Fruit fly (Drosophila melanogaster): ENCODE data around the gene eIF4E1.

Gene eIF4E1

dm6 chr3L:9410030-9410589, 7.8 kb upstream of the eIF4E1 start:
- no peak for TF ChIP-seq CG17801 (GFP tag; optimal IDR thresholded peaks at IDR 0.05; ENCODE audit: partially characterized antibody)

- no peak for TF ChIP-seq CG17801 (GFP tag; optimal IDR thresholded peaks at IDR 0.05; ENCODE audit: partially characterized antibody)
Measured at dm6 chr3L:9404497-9404896, 2.2 kb upstream of the eIF4E1 start, which contains the start of gene Cpr67B. TSS of gene Cpr67B (plus strand) at chr3L:9404797.

DNA sequence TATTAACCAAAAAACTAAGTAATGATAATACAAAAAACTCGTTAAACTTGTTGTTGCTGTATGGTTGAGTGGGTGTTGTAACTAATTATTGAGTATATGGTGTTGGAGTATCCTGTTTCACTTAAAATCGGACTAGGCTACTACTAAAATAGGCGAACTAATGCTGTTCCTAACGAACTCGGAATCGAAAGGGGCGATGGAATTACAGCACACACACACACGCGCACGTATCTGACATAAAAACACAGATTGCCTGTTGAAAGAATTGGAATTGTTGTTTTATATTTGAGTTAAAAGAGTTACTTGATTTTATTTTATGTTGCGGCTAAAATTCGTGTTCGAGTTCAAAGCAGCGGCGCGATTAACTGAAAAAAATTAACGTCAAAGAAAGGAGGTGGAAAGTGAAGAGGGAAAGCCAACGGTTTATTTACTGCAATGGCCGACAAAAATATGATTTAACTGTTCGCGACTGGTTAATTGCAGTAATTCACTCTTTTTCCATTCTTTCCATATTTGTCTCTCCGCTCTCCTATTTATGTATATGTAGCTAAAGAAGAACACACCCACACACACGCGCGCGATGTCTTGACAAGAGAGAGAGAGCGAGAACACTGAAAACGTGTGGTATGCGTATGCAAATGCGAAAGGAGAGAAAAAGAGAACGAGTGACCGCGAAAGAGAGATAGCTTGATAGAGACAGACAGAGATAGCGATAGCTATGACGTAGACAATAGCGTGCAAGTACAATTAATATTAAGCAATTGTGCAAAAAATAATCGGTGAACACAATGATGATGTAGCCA, 705 bp downstream of the eIF4E1 start:
- no peak for TF ChIP-seq CG17801 (GFP tag; optimal IDR thresholded peaks at IDR 0.05; ENCODE audit: partially characterized antibody)

- TF ChIP-seq CG17801 (GFP tag; optimal IDR thresholded peaks at IDR 0.05; ENCODE audit: partially characterized antibody), result no peak
Measured at dm6 chr3L:9400697-9401353, 1.4 kb downstream of the eIF4E1 start.

- TF ChIP-seq CG17801 (GFP tag; optimal IDR thresholded peaks at IDR 0.05; ENCODE audit: partially characterized antibody), result no peak
Measured at dm6 chr3L:9399855-9400254, 2.4 kb downstream of the eIF4E1 start.

DNA sequence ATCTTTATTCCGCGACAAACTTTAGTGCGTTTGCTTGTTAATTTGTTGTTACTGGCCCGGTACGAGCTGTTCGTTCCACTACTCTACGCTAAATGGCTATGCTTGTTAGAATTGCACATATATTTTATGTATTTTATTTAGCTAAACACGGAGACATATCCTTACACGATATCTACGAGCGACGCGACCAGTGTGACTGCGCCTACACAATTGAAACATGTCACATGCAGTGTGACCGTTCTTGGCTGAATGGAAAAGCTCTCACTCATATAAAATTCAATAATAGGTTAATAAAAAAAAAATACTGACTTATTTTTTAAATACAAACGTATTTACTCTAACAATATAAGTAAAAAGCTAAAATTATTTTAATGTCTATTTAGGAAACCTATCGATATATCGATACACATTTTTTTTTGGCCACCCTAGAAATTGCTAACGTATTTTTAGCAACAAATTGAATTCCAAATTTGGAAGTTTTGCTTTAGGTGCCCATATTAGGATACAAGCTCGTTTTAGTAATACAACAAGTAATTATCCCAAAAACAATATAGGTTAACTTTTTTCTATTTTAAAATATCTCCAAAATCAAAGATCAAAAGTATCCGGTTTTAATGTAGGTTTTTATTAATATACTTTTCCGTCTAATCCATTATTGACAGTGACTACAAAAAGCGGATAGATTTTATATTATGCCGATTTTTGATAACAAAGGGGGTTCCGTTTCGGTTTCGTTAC, 3.1 kb downstream of the eIF4E1 start, which contains the start of gene CG4080:
Gene CG4080 (minus strand): TSS at position 215 of the 738 bp plus-strand sequence.
- peak; percentile 68 for TF ChIP-seq CG17801 (GFP tag; optimal IDR thresholded peaks at IDR 0.05; ENCODE audit: partially characterized antibody)

dm6 chr3L:9398435-9398981, 3.8 kb downstream of the eIF4E1 start:
- TF ChIP-seq CG17801 (GFP tag; optimal IDR thresholded peaks at IDR 0.05; ENCODE audit: partially characterized antibody), result no peak

- no peak for TF ChIP-seq CG17801 (GFP tag; optimal IDR thresholded peaks at IDR 0.05; ENCODE audit: partially characterized antibody)
Measured at dm6 chr3L:9398028-9398427, 4.2 kb downstream of the eIF4E1 start.

DNA sequence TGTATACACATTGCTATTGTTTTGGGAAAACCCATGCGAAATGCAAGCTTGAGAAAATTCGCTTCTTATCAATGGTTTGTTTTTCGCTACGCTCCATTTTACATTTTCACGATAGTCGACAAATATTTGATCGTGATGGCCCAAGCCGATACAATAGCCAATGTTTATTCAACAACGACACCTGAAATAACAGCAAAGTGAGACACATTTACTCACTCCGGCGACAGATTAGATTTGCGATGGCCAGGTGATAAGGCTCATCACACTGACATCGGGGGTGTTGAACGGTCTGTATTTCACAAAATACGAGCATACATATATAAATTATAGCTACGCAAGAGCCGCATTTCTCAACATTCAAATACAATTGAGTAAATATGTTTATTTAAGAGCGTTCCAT, 5.1 kb downstream of the eIF4E1 start:
- TF ChIP-seq CG17801 (GFP tag; optimal IDR thresholded peaks at IDR 0.05; ENCODE audit: partially characterized antibody), result peak; percentile 58

- TF ChIP-seq CG17801 (GFP tag; optimal IDR thresholded peaks at IDR 0.05; ENCODE audit: partially characterized antibody), result no peak
Measured at dm6 chr3L:9396704-9397103, 5.6 kb downstream of the eIF4E1 start.

DNA sequence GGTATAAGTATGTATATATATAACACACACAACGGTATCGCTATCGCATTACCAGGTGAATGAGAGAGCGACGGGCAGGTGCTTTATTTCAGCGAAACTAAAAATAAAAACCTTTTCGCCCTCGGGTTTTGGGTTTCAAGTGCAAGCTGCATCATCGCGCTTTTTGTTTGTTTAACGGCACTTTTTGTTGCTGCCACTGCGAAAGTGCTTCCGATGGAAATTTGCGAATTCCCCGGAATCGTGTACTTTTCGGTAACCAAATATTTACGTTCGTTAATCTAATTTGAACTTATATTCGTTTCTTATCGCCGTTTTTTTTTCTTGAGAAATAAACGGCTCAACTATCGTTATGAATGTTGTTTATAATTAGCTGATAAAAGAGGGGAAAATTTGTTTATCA, 6.2 kb downstream of the eIF4E1 start:
- TF ChIP-seq CG17801 (GFP tag; optimal IDR thresholded peaks at IDR 0.05; ENCODE audit: partially characterized antibody), result peak; percentile 11

DNA sequence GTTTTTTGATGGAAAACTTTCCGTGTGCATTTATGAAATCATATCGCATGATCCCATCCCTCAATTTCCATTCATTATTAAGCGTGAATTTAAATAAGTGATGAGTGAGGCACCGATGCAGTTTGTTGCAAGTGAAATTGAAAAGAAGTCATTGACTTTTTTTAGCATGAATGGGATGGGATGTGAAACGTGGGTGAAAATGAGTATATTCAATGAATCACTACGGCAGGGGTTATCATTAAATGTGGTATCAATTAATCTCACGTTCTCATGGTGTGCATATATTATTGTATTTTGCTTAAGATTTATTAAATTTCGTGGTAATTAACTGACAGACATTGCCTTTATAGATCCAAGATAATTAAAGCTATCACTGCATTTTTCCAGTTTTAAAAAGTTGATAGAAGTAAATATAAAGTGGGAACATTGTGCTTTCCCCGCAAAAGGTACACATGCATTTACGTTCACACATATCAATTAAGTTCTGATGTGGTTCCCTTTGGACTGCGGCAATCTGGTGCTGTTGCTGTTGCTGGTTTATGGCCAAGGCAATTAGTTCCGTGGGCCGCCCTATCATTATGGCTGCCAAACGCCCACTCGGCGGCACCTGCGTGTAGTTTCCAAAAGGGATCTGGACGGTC, 10.8 kb downstream of the eIF4E1 start:
- no peak for TF ChIP-seq CG17801 (GFP tag; optimal IDR thresholded peaks at IDR 0.05; ENCODE audit: partially characterized antibody)

DNA sequence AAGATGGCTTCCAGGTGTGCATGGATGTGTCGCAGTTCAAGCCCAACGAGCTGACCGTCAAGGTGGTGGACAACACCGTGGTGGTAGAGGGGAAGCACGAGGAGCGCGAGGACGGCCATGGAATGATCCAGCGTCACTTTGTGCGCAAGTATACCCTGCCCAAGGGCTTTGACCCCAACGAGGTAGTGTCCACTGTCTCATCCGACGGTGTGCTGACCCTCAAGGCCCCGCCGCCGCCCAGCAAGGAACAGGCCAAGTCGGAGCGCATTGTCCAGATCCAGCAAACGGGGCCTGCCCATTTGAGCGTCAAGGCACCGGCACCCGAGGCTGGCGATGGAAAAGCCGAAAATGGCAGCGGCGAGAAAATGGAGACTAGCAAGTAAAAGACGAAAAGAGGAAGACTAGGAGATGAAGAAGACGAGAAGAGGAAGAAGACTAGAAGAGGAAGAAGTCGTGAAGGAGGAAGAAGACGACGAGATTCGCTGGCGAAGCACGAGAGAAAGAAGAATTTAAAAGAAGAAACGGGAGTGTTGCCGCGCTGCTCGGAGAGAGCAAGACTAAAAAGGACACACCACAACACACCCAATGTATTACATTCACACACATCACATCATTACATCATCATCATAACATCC, 17.7 kb downstream of the eIF4E1 start:
- no peak for TF ChIP-seq CG17801 (GFP tag; optimal IDR thresholded peaks at IDR 0.05; ENCODE audit: partially characterized antibody)

All from ovary, adult (tissue).